Fruit fly (Drosophila melanogaster) whole organism, embryonic: ENCODE data around the gene CG42554.

Source experiments
- CG10462 ChIP-seq: fragments of 200-800 bp; sonication (Bioruptor generic); optimal IDR thresholded peaks from 2 replicates; lab custom pipeline; 2016; ENCODE audit warnings: missing biosample characterization, missing genetic modification characterization
- CG12744 ChIP-seq: fragments of 200-800 bp; sonication (Bioruptor generic); optimal IDR thresholded peaks from 2 replicates; lab custom pipeline; 2016; ENCODE audit warnings: missing biosample characterization, missing genetic modification characterization
- CG1603 ChIP-seq: fragments of 200-800 bp; sonication (Bioruptor generic); optimal IDR thresholded peaks from 2 replicates; lab custom pipeline; 2019; ENCODE audit warnings: missing biosample characterization, mild to moderate bottlenecking, missing genetic modification characterization, moderate library complexity
- CG16815 ChIP-seq: fragments of 200-800 bp; sonication (Bioruptor generic); optimal IDR thresholded peaks from 3 replicates; lab custom pipeline; 2017; ENCODE audit warnings: missing biosample characterization, mild to moderate bottlenecking, missing genetic modification characterization
- CG17385 ChIP-seq: fragments of 200-800 bp; sonication (Bioruptor generic); optimal IDR thresholded peaks from 3 replicates; lab custom pipeline; 2018; ENCODE audit warnings: missing biosample characterization, mild to moderate bottlenecking, missing genetic modification characterization
- CG32767 ChIP-seq: fragments of 200-800 bp; sonication (Bioruptor generic); IDR thresholded peaks from 2 replicates; pipeline ENCODE4 v1.3.6; 2022; ENCODE audit warnings: missing biosample characterization, missing genetic modification characterization
- CG6272 ChIP-seq: fragments of 200-800 bp; sonication (Bioruptor generic); IDR thresholded peaks from 2 replicates; pipeline ENCODE4 v1.3.6; 2022; ENCODE audit warnings: missing biosample characterization, missing genetic modification characterization
- CG6791 ChIP-seq: fragments of 200-800 bp; sonication (Bioruptor generic); IDR thresholded peaks from 3 replicates; pipeline ENCODE4 v1.3.6; 2022; ENCODE audit warnings: missing biosample characterization, missing genetic modification characterization; ENCODE audit not compliant: partially characterized antibody
- CG8924 ChIP-seq: fragments of 200-800 bp; optimal IDR thresholded peaks from 3 replicates; lab custom pipeline; 2019; ENCODE audit warnings: missing biosample characterization, mild to moderate bottlenecking, missing genetic modification characterization, moderate library complexity
- CG8944 ChIP-seq: fragments of 200-800 bp; sonication (Bioruptor generic); optimal IDR thresholded peaks from 3 replicates; lab custom pipeline; 2016; ENCODE audit warnings: missing biosample characterization, missing genetic modification characterization
- D ChIP-seq, 2 experiments: fragments of 200-800 bp in 1 of 2; fragments of >200 bp in 1 of 2; sonication (Bioruptor generic) in 1 of 2; optimal IDR thresholded peaks; 2 replicates in 1 of 2; 3 replicates in 1 of 2; lab custom pipeline; 2017; ENCODE audit warnings: mild to moderate bottlenecking in 1 of 2, missing biosample characterization in 1 of 2, missing genetic modification characterization in 1 of 2, missing genetic modification reagents in 1 of 2
- D19A ChIP-seq: fragments of 200-800 bp; optimal IDR thresholded peaks from 3 replicates; lab custom pipeline; 2019; ENCODE audit warnings: missing biosample characterization, mild to moderate bottlenecking, missing genetic modification characterization, moderate library complexity
- Dad ChIP-seq: fragments of 200-800 bp; sonication (Bioruptor generic); optimal IDR thresholded peaks from 3 replicates; lab custom pipeline; 2016; ENCODE audit warnings: missing biosample characterization, missing genetic modification characterization
- Dek ChIP-seq: fragments of 200-800 bp; sonication (Bioruptor generic); optimal IDR thresholded peaks from 3 replicates; lab custom pipeline; 2019; ENCODE audit warnings: missing biosample characterization, mild to moderate bottlenecking, missing genetic modification characterization, moderate library complexity
- Dip2 ChIP-seq: fragments of 200-800 bp; sonication (Bioruptor generic); IDR thresholded peaks from 2 replicates; pipeline ENCODE4 v1.3.6; 2022; ENCODE audit warnings: missing biosample characterization, missing genetic modification characterization
- Dp ChIP-seq: fragments of 200-800 bp; sonication (Bioruptor generic); optimal IDR thresholded peaks from 2 replicates; lab custom pipeline; 2018; ENCODE audit warnings: missing biosample characterization, mild to moderate bottlenecking, missing genetic modification characterization, moderate library complexity
- Dref ChIP-seq: fragments of 200-800 bp; sonication (Bioruptor generic); IDR thresholded peaks from 2 replicates; pipeline ENCODE4 v1.3.6; 2022; ENCODE audit warnings: missing biosample characterization, missing genetic modification characterization
- Hey ChIP-seq: fragments of 200-800 bp; sonication (Bioruptor generic); optimal IDR thresholded peaks from 3 replicates; lab custom pipeline; 2018; ENCODE audit warnings: missing biosample characterization, mild to moderate bottlenecking, missing genetic modification characterization
- Kr ChIP-seq: fragments of 200-800 bp; sonication (Bioruptor generic); optimal IDR thresholded peaks from 2 replicates; lab custom pipeline; 2017; ENCODE audit warnings: missing biosample characterization, mild to moderate bottlenecking, missing genetic modification characterization
- Lhr ChIP-seq: fragments of 200-800 bp; sonication (Bioruptor generic); optimal IDR thresholded peaks from 3 replicates; lab custom pipeline; 2017; ENCODE audit warnings: mild to moderate bottlenecking, missing biosample characterization, missing genetic modification reagents, missing genetic modification characterization
- Meics ChIP-seq: fragments of 200-800 bp; sonication (Bioruptor generic); optimal IDR thresholded peaks from 2 replicates; lab custom pipeline; 2017; ENCODE audit warnings: missing biosample characterization, mild to moderate bottlenecking, missing genetic modification characterization
- Neu2 ChIP-seq: fragments of 200-800 bp; sonication (Bioruptor generic); optimal IDR thresholded peaks from 3 replicates; lab custom pipeline; 2016; ENCODE audit warnings: missing biosample characterization, missing genetic modification characterization, borderline replicate concordance
- Nf-YA ChIP-seq: fragments of 200-800 bp; sonication (Bioruptor generic); IDR thresholded peaks from 2 replicates; pipeline ENCODE4 v1.3.6; 2022; ENCODE audit warnings: missing biosample characterization, missing genetic modification characterization
- Oli ChIP-seq: fragments of 200-800 bp; sonication (Bioruptor generic); optimal IDR thresholded peaks from 2 replicates; lab custom pipeline; 2018; ENCODE audit warnings: missing biosample characterization, mild to moderate bottlenecking, missing genetic modification characterization, moderate library complexity
- Opbp ChIP-seq: fragments of 200-800 bp; sonication (Bioruptor generic); IDR thresholded peaks from 3 replicates; pipeline ENCODE4 v1.3.6; 2022; ENCODE audit warnings: missing biosample characterization, missing genetic modification characterization; ENCODE audit not compliant: partially characterized antibody
- Ravus ChIP-seq: fragments of 200-800 bp; sonication (Bioruptor generic); IDR thresholded peaks from 2 replicates; pipeline ENCODE4 v1.3.6; 2022; ENCODE audit warnings: missing biosample characterization, missing genetic modification characterization
- Spps ChIP-seq: fragments of 200-800 bp; sonication (Bioruptor generic); optimal IDR thresholded peaks from 2 replicates; lab custom pipeline; 2018; ENCODE audit warnings: missing biosample characterization, mild to moderate bottlenecking, missing genetic modification characterization
- Sry-β ChIP-seq: fragments of 200-800 bp; sonication (Bioruptor generic); optimal IDR thresholded peaks from 2 replicates; lab custom pipeline; 2018; ENCODE audit warnings: missing biosample characterization, mild to moderate bottlenecking, missing genetic modification characterization, moderate library complexity
- ac ChIP-seq: fragments of 200-800 bp; sonication (Bioruptor generic); optimal IDR thresholded peaks from 3 replicates; lab custom pipeline; 2017; ENCODE audit warnings: missing biosample characterization, mild to moderate bottlenecking, missing genetic modification characterization
- bsh ChIP-seq, 2 experiments: fragments of 200-800 bp; sonication (Bioruptor generic); optimal IDR thresholded peaks; 2 replicates each; lab custom pipeline; 2017 to 2018; ENCODE audit warnings: mild to moderate bottlenecking in 2 of 2, missing biosample characterization in 2 of 2, missing genetic modification characterization in 2 of 2, moderate library complexity in 1 of 2
- crp ChIP-seq, 2 experiments: fragments of 200-800 bp; sonication (Bioruptor generic); optimal IDR thresholded peaks; 2 replicates in 1 of 2; 3 replicates in 1 of 2; lab custom pipeline; 2017; ENCODE audit warnings: missing biosample characterization in 2 of 2, missing genetic modification characterization in 2 of 2, mild to moderate bottlenecking in 1 of 2, moderate library complexity in 1 of 2
- dysf ChIP-seq: fragments of 200-800 bp; sonication (Bioruptor generic); IDR thresholded peaks from 3 replicates; pipeline ENCODE4 v1.3.6; 2022; ENCODE audit warnings: missing biosample characterization, missing genetic modification characterization
- ewg ChIP-seq: fragments of 200-800 bp; sonication (Bioruptor generic); optimal IDR thresholded peaks from 3 replicates; lab custom pipeline; 2017; ENCODE audit warnings: mild to moderate bottlenecking, missing biosample characterization, missing genetic modification reagents, missing genetic modification characterization
- ftz-f1 ChIP-seq: fragments of 200-800 bp; sonication (Bioruptor generic); optimal IDR thresholded peaks from 2 replicates; lab custom pipeline; 2016; ENCODE audit warnings: missing biosample characterization, missing genetic modification characterization
- gem ChIP-seq: fragments of 200-800 bp; sonication (Bioruptor generic); optimal IDR thresholded peaks from 2 replicates; lab custom pipeline; 2019; ENCODE audit warnings: missing biosample characterization, mild to moderate bottlenecking, missing genetic modification characterization, moderate library complexity
- grau ChIP-seq: fragments of 200-800 bp; optimal IDR thresholded peaks from 3 replicates; lab custom pipeline; 2019; ENCODE audit warnings: missing biosample characterization, mild to moderate bottlenecking, missing genetic modification characterization, moderate library complexity
- ham ChIP-seq: fragments of 200-800 bp; sonication (Bioruptor generic); IDR thresholded peaks from 2 replicates; pipeline ENCODE4 v1.3.6; 2022; ENCODE audit warnings: missing biosample characterization, missing genetic modification characterization
- ind ChIP-seq: fragments of 200-800 bp; sonication (Bioruptor generic); optimal IDR thresholded peaks from 3 replicates; lab custom pipeline; 2016; ENCODE audit warnings: missing biosample characterization, missing genetic modification characterization
- jing ChIP-seq: fragments of 200-800 bp; sonication (Bioruptor generic); optimal IDR thresholded peaks from 2 replicates; lab custom pipeline; 2018; ENCODE audit warnings: missing biosample characterization, mild to moderate bottlenecking, missing genetic modification characterization
- jumu ChIP-seq: fragments of 200-800 bp; sonication (Bioruptor generic); optimal IDR thresholded peaks from 3 replicates; lab custom pipeline; 2016; ENCODE audit warnings: missing biosample characterization, missing genetic modification characterization
- klu ChIP-seq: fragments of 200-800 bp; sonication (Bioruptor generic); IDR thresholded peaks from 2 replicates; pipeline ENCODE4 v1.3.6; 2022; ENCODE audit warnings: missing biosample characterization, missing genetic modification characterization
- lab ChIP-seq: fragments of 200-800 bp; sonication (Bioruptor generic); optimal IDR thresholded peaks from 3 replicates; lab custom pipeline; 2017; ENCODE audit warnings: missing biosample characterization, missing genetic modification characterization, mild to moderate bottlenecking, moderate library complexity, missing genetic modification reagents
- phol ChIP-seq: fragments of 200-800 bp; sonication (Bioruptor generic); optimal IDR thresholded peaks from 3 replicates; lab custom pipeline; 2018; ENCODE audit warnings: missing biosample characterization, mild to moderate bottlenecking, missing genetic modification characterization, moderate library complexity
- pnt ChIP-seq: fragments of 200-800 bp; sonication (Bioruptor generic); optimal IDR thresholded peaks from 3 replicates; lab custom pipeline; 2016; ENCODE audit warnings: missing biosample characterization, missing genetic modification characterization
- so ChIP-seq: fragments of 200-800 bp; sonication (Bioruptor generic); IDR thresholded peaks from 3 replicates; pipeline ENCODE4 v1.3.6; 2022; ENCODE audit warnings: missing biosample characterization, missing genetic modification characterization
- tx ChIP-seq: fragments of 200-800 bp; sonication (Bioruptor generic); optimal IDR thresholded peaks from 2 replicates; lab custom pipeline; 2016; ENCODE audit warnings: missing biosample characterization, missing genetic modification characterization
- zfh1 ChIP-seq: fragments of 200-800 bp; sonication (Bioruptor generic); IDR thresholded peaks from 3 replicates; pipeline ENCODE4 v1.3.6; 2022; ENCODE audit warnings: missing biosample characterization, missing genetic modification characterization

CG42554 gene

dm6 chr3L:815234-816200 is 20.0 kb upstream of the CG42554 start (continued):
- TF ChIP-seq Ravus (GFP tag; lab: Robert Waterston, UW) (no peak), D (optimal IDR thresholded peaks at IDR 0.05; lab: Kevin White, UChicago) (no peak), D (GFP tag; optimal IDR thresholded peaks at IDR 0.05; lab: Kevin White, UChicago) (no peak), klu (0 out of 2 replicates have a peak, but pooled peaks have one; percentile 21), Kr (GFP tag; lab: Kevin White, UChicago) (no peak), CG6791 (GFP tag; lab: Robert Waterston, UW) (no peak), tx (GFP tag; lab: Kevin White, UChicago) (no peak), Dip2 (GFP tag; lab: Robert Waterston, UW) (no peak), dysf (peak; percentile 52; the same call in 2 of the 3 replicates), CG8944 (GFP tag; lab: Kevin White, UChicago) (no peak), jing (GFP tag; lab: Kevin White, UChicago) (no peak), so (0 out of 3 replicates have a peak, but pooled peaks have one; percentile 51), phol (tag; lab: Kevin White, UChicago) (peak; percentile 20), CG10462 (GFP tag; lab: Kevin White, UChicago) (no peak), Nf-YA (GFP tag; lab: Robert Waterston, UW) (peak; percentile 44; the same call in 1 of the 2 replicates), Oli (tag; lab: Kevin White, UChicago) (no peak), CG12744 (GFP tag; lab: Kevin White, UChicago) (no peak), ftz-f1 (GFP tag; lab: Kevin White, UChicago) (no peak), CG17385 (GFP tag; lab: Kevin White, UChicago) (peak; percentile 36), D19A (peak; percentile 87), Spps (tag; lab: Kevin White, UChicago) (no peak), Lhr (GFP tag; lab: Kevin White, UChicago) (no peak), Opbp (GFP tag; lab: Robert Waterston, UW) (no peak), Meics (GFP tag; lab: Kevin White, UChicago) (no peak), CG16815 (GFP tag; lab: Kevin White, UChicago) (no peak), gem (peak; percentile 44), zfh1 (0 out of 3 replicates have a peak, but pooled peaks have one; percentile 39), lab (peak; percentile 33), pnt (GFP tag; lab: Kevin White, UChicago) (no peak), Hey (tag; lab: Kevin White, UChicago) (no peak), ewg (GFP tag; lab: Kevin White, UChicago) (peak; percentile 22), CG6272 (GFP tag; lab: Robert Waterston, UW) (no peak), bsh (GFP tag; optimal IDR thresholded peaks at IDR 0.05; lab: Kevin White, UChicago) (peak in 1 of 2 experiments; percentile 44), Neu2 (no peak), Dref (GFP tag; lab: Robert Waterston, UW) (no peak), Dp (GFP tag; lab: Kevin White, UChicago) (no peak), grau (peak; percentile 54), Dad (no peak), ac (no peak), Dek (tag; lab: Kevin White, UChicago) (peak; percentile 14), ham (GFP tag; lab: Robert Waterston, UW) (no peak), CG8924 (tag; lab: Kevin White, UChicago) (peak; percentile 44), CG32767 (no peak; the same call in 1 of the 2 replicates), jumu (GFP tag; lab: Kevin White, UChicago) (no peak), Sry-β (GFP tag; lab: Kevin White, UChicago) (no peak), ind (GFP tag; lab: Kevin White, UChicago) (no peak), CG1603 (no peak), crp (GFP tag; optimal IDR thresholded peaks at IDR 0.05; lab: Kevin White, UChicago) (no peak)
